Worm (Caenorhabditis elegans) whole organism, mixed stage, embryonic: ENCODE results near the gene klf-2.
A peak's percentile ranks its signal among the peaks of the same experiment; 100 is the strongest.

Experiments used
- M03D4.4 ChIP-seq: sonication (generic microtip); optimal IDR thresholded peaks from 2 replicates; lab custom pipeline; 2017; ENCODE audit warnings: mild to moderate bottlenecking, missing genetic modification characterization, missing compliant biosample characterization
- bed-3 ChIP-seq: fragments of 200-800 bp; sonication (Bioruptor generic); optimal IDR thresholded peaks from 3 replicates; lab custom pipeline; 2018; ENCODE audit warnings: mild to moderate bottlenecking, missing genetic modification characterization, moderate library complexity, missing compliant biosample characterization
- ceh-39 ChIP-seq: fragments of 150-350 bp; optimal IDR thresholded peaks from 2 replicates; lab custom pipeline; 2014; ENCODE audit warnings: missing biosample characterization, missing genetic modification characterization
- ceh-43 ChIP-seq: fragments of 200-800 bp; sonication (Bioruptor generic); optimal IDR thresholded peaks from 2 replicates; lab custom pipeline; 2018; ENCODE audit warnings: mild to moderate bottlenecking, missing genetic modification characterization, moderate library complexity, missing compliant biosample characterization
- ceh-83 ChIP-seq: fragments of 200-800 bp; sonication (Bioruptor generic); optimal IDR thresholded peaks from 2 replicates; lab custom pipeline; 2018; ENCODE audit warnings: mild to moderate bottlenecking, missing genetic modification characterization, missing compliant biosample characterization
- ces-1 ChIP-seq: fragments of 150-350 bp; optimal IDR thresholded peaks from 2 replicates; lab custom pipeline; 2014; ENCODE audit warnings: missing biosample characterization, missing genetic modification reagents, missing genetic modification characterization
- cnd-1 ChIP-seq: fragments of 200-800 bp; sonication (Bioruptor generic); optimal IDR thresholded peaks from 2 replicates; lab custom pipeline; 2018; ENCODE audit warnings: mild to moderate bottlenecking, missing genetic modification characterization, missing compliant biosample characterization
- drap-1 ChIP-seq: fragments of 200-800 bp; sonication (Bioruptor generic); optimal IDR thresholded peaks from 3 replicates; lab custom pipeline; 2018; ENCODE audit warnings: mild to moderate bottlenecking, missing genetic modification characterization, missing compliant biosample characterization
- elt-1 ChIP-seq: sonication (generic microtip); optimal IDR thresholded peaks from 2 replicates; lab custom pipeline; 2017; ENCODE audit warnings: missing genetic modification characterization, mild to moderate bottlenecking, missing compliant biosample characterization, antibody characterized with exemption, moderate library complexity, borderline replicate concordance; ENCODE audit not compliant: insufficient read depth
- flh-1 ChIP-seq: fragments of 200-800 bp; sonication (Bioruptor generic); optimal IDR thresholded peaks from 2 replicates; lab custom pipeline; 2018; ENCODE audit warnings: mild to moderate bottlenecking, missing genetic modification characterization, moderate library complexity, missing compliant biosample characterization
- ham-2 ChIP-seq: fragments of 200-800 bp; sonication (Bioruptor generic); optimal IDR thresholded peaks from 2 replicates; lab custom pipeline; 2018; ENCODE audit warnings: mild to moderate bottlenecking, missing genetic modification characterization, missing compliant biosample characterization
- hlh-1 ChIP-seq: fragments of 150-350 bp; optimal IDR thresholded peaks from 2 replicates; lab custom pipeline; 2014; ENCODE audit warnings: missing biosample characterization, missing genetic modification reagents, missing genetic modification characterization
- lin-13 ChIP-seq: fragments of 150-350 bp; optimal IDR thresholded peaks from 2 replicates; lab custom pipeline; 2014; ENCODE audit warnings: missing biosample characterization, missing genetic modification characterization
- lin-32 ChIP-seq: fragments of 200-800 bp; sonication (Bioruptor generic); optimal IDR thresholded peaks from 2 replicates; lab custom pipeline; 2018; ENCODE audit warnings: mild to moderate bottlenecking, missing genetic modification characterization, missing compliant biosample characterization
- lsy-2 ChIP-seq: fragments of 150-350 bp; optimal IDR thresholded peaks from 2 replicates; lab custom pipeline; 2014; ENCODE audit warnings: missing biosample characterization, missing genetic modification characterization
- mab-5 ChIP-seq: fragments of 150-350 bp; optimal IDR thresholded peaks from 2 replicates; lab custom pipeline; 2014; ENCODE audit warnings: missing biosample characterization, missing genetic modification characterization
- mls-2 ChIP-seq: sonication (generic microtip); optimal IDR thresholded peaks from 2 replicates; lab custom pipeline; 2016; ENCODE audit warnings: mild to moderate bottlenecking, missing genetic modification characterization, moderate library complexity, missing compliant biosample characterization
- nhr-2 ChIP-seq: fragments of 150-350 bp; optimal IDR thresholded peaks from 2 replicates; lab custom pipeline; 2014; ENCODE audit warnings: missing biosample characterization, missing genetic modification characterization
- nhr-237 ChIP-seq: fragments of 150-350 bp; optimal IDR thresholded peaks from 2 replicates; lab custom pipeline; 2014; ENCODE audit warnings: missing biosample characterization, missing genetic modification characterization
- nhr-28 ChIP-seq: fragments of 150-350 bp; optimal IDR thresholded peaks from 2 replicates; lab custom pipeline; 2014; ENCODE audit warnings: missing biosample characterization, missing genetic modification characterization
- nhr-76 ChIP-seq: sonication (generic microtip); optimal IDR thresholded peaks from 2 replicates; lab custom pipeline; 2017; ENCODE audit warnings: missing biosample characterization, missing genetic modification characterization
- pha-4 ChIP-seq: fragments of 150-350 bp; optimal IDR thresholded peaks from 2 replicates; lab custom pipeline; 2018; ENCODE audit warnings: missing biosample characterization, missing genetic modification reagents, missing genetic modification characterization
- snpc-4 ChIP-seq: fragments of 150-350 bp; optimal IDR thresholded peaks from 2 replicates; lab custom pipeline; 2014; ENCODE audit warnings: missing biosample characterization, missing genetic modification characterization
- sptf-1 ChIP-seq: sonication (generic microtip); optimal IDR thresholded peaks from 2 replicates; lab custom pipeline; 2017; ENCODE audit warnings: mild to moderate bottlenecking, missing genetic modification characterization, moderate library complexity, missing compliant biosample characterization
- tbx-8 ChIP-seq: fragments of 200-800 bp; sonication (Bioruptor generic); optimal IDR thresholded peaks from 2 replicates; lab custom pipeline; 2018; ENCODE audit warnings: mild to moderate bottlenecking, missing genetic modification characterization, moderate library complexity, missing compliant biosample characterization
- unc-120 ChIP-seq: sonication (generic microtip); optimal IDR thresholded peaks from 2 replicates; lab custom pipeline; 2017; ENCODE audit warnings: missing genetic modification characterization, missing compliant biosample characterization; ENCODE audit not compliant: poor library complexity, severe bottlenecking
- unc-39 ChIP-seq: fragments of 150-350 bp; optimal IDR thresholded peaks from 2 replicates; lab custom pipeline; 2014; ENCODE audit warnings: missing biosample characterization, missing genetic modification characterization
- unc-62 ChIP-seq: fragments of 150-350 bp; optimal IDR thresholded peaks from 2 replicates; lab custom pipeline; 2014; ENCODE audit warnings: missing biosample characterization, missing genetic modification reagents, missing genetic modification characterization
- ztf-11 ChIP-seq: fragments of 150-350 bp; optimal IDR thresholded peaks from 2 replicates; lab custom pipeline; 2014; ENCODE audit warnings: missing biosample characterization, missing genetic modification characterization

Gene klf-2

ce11 chrV:20651923-20652322 is 33.6 kb upstream of the klf-2 start:
- TF ChIP-seq ceh-43 (GFP tag; lab: Kevin White, UChicago): no peak
- TF ChIP-seq ztf-11 (tag; lab: Kevin White, UChicago): no peak
- peak; percentile 54 for TF ChIP-seq ces-1 (GFP tag; lab: Kevin White, UChicago)
- TF ChIP-seq drap-1 (GFP tag; lab: Kevin White, UChicago): no peak
- no peak for TF ChIP-seq nhr-28 (tag; lab: Kevin White, UChicago)

ce11 chrV:20654350-20654749 is 31.1 kb upstream of the klf-2 start, which contains the start of gene mnr-1:
TSS of gene mnr-1 (plus strand) at chrV:20654650.
- TF ChIP-seq ceh-43 (GFP tag; lab: Kevin White, UChicago): no peak
- TF ChIP-seq elt-1: no peak
- TF ChIP-seq mab-5 (tag; lab: Kevin White, UChicago): no peak
- no peak for TF ChIP-seq ceh-83 (GFP tag; lab: Kevin White, UChicago)
- no peak for TF ChIP-seq drap-1 (GFP tag; lab: Kevin White, UChicago)
- TF ChIP-seq hlh-1 (tag; lab: Kevin White, UChicago): no peak
- TF ChIP-seq lin-32: no peak
- no peak for TF ChIP-seq lsy-2 (tag; lab: Kevin White, UChicago)
- TF ChIP-seq nhr-76 (tag; lab: Kevin White, UChicago): no peak
- TF ChIP-seq unc-62 (GFP tag; lab: Kevin White, UChicago): no peak
- no peak for TF ChIP-seq unc-39 (tag; lab: Kevin White, UChicago)
- TF ChIP-seq flh-1: no peak

ce11 chrV:20655174-20655573 is 30.3 kb upstream of the klf-2 start:
- TF ChIP-seq ces-1 (GFP tag; lab: Kevin White, UChicago) (peak; percentile 92), ceh-39 (no peak), unc-62 (GFP tag; lab: Kevin White, UChicago) (no peak), M03D4.4 (tag; lab: Kevin White, UChicago) (no peak), unc-120 (tag; lab: Kevin White, UChicago) (no peak), lin-32 (no peak)

ce11 chrV:20656626-20657025 is 28.9 kb upstream of the klf-2 start:
- no peak for TF ChIP-seq ces-1 (GFP tag; lab: Kevin White, UChicago)
- no peak for TF ChIP-seq pha-4 (tag; lab: Kevin White, UChicago)
- no peak for TF ChIP-seq M03D4.4 (tag; lab: Kevin White, UChicago)
- no peak for TF ChIP-seq nhr-237 (tag; lab: Kevin White, UChicago)
- no peak for TF ChIP-seq ceh-39
- TF ChIP-seq nhr-2 (tag; lab: Kevin White, UChicago): no peak
- no peak for TF ChIP-seq bed-3 (GFP tag; lab: Kevin White, UChicago)
- no peak for TF ChIP-seq snpc-4 (tag; lab: Kevin White, UChicago)
- TF ChIP-seq cnd-1 (tag; lab: Kevin White, UChicago): peak; percentile 1
- TF ChIP-seq lin-32: no peak
- TF ChIP-seq unc-62 (GFP tag; lab: Kevin White, UChicago): peak; percentile 86
- no peak for TF ChIP-seq ceh-43 (GFP tag; lab: Kevin White, UChicago)
- peak; percentile 69 for TF ChIP-seq mab-5 (tag; lab: Kevin White, UChicago)
- peak; percentile 65 for TF ChIP-seq hlh-1 (tag; lab: Kevin White, UChicago)
- TF ChIP-seq tbx-8 (GFP tag; lab: Kevin White, UChicago): no peak
- no peak for TF ChIP-seq unc-39 (tag; lab: Kevin White, UChicago)
- no peak for TF ChIP-seq ztf-11 (tag; lab: Kevin White, UChicago)
- no peak for TF ChIP-seq ham-2 (GFP tag; lab: Kevin White, UChicago)
- no peak for TF ChIP-seq drap-1 (GFP tag; lab: Kevin White, UChicago)
- TF ChIP-seq lin-13 (tag; lab: Kevin White, UChicago): no peak
- TF ChIP-seq sptf-1 (tag; lab: Kevin White, UChicago): no peak
- TF ChIP-seq elt-1: no peak
- TF ChIP-seq, all 35 proteins: peak for 4

- no peak for TF ChIP-seq mls-2
- no peak for TF ChIP-seq unc-120 (tag; lab: Kevin White, UChicago)
- TF ChIP-seq nhr-237 (tag; lab: Kevin White, UChicago): no peak
- no peak for TF ChIP-seq nhr-28 (tag; lab: Kevin White, UChicago)
- no peak for TF ChIP-seq cnd-1 (tag; lab: Kevin White, UChicago)
- TF ChIP-seq, all 35 proteins: peak for 0
Measured at ce11 chrV:20660025-20660424, 25.5 kb upstream of the klf-2 start, which contains the start of gene W01F3.2. TSS of gene W01F3.2 (plus strand) at chrV:20660325.
